Worm (Caenorhabditis elegans) whole organism, L3 larva: ENCODE measurements around the gene col-179.

Source experiments
- ama-1 ChIP-seq: fragments of 150-350 bp; optimal IDR thresholded peaks from 2 replicates; lab custom pipeline; 2018
- ceh-82 ChIP-seq: fragments of 150-350 bp; optimal IDR thresholded peaks from 2 replicates; lab custom pipeline; 2014; ENCODE audit warnings: missing biosample characterization, missing genetic modification characterization
- egl-5 ChIP-seq: fragments of 150-350 bp; optimal IDR thresholded peaks from 2 replicates; lab custom pipeline; 2017; ENCODE audit warnings: missing biosample characterization, missing genetic modification reagents, missing genetic modification characterization, inconsistent platforms
- elt-1 ChIP-seq: fragments of 150-350 bp; optimal IDR thresholded peaks from 2 replicates; lab custom pipeline; 2014; ENCODE audit warnings: missing biosample characterization, missing genetic modification characterization
- fos-1 ChIP-seq: fragments of 150-350 bp; optimal IDR thresholded peaks from 2 replicates; lab custom pipeline; 2014; ENCODE audit warnings: missing biosample characterization, missing genetic modification characterization
- zag-1 ChIP-seq: fragments of 150-350 bp; optimal IDR thresholded peaks from 2 replicates; lab custom pipeline; 2014; ENCODE audit warnings: missing biosample characterization, missing genetic modification characterization

DNA sequence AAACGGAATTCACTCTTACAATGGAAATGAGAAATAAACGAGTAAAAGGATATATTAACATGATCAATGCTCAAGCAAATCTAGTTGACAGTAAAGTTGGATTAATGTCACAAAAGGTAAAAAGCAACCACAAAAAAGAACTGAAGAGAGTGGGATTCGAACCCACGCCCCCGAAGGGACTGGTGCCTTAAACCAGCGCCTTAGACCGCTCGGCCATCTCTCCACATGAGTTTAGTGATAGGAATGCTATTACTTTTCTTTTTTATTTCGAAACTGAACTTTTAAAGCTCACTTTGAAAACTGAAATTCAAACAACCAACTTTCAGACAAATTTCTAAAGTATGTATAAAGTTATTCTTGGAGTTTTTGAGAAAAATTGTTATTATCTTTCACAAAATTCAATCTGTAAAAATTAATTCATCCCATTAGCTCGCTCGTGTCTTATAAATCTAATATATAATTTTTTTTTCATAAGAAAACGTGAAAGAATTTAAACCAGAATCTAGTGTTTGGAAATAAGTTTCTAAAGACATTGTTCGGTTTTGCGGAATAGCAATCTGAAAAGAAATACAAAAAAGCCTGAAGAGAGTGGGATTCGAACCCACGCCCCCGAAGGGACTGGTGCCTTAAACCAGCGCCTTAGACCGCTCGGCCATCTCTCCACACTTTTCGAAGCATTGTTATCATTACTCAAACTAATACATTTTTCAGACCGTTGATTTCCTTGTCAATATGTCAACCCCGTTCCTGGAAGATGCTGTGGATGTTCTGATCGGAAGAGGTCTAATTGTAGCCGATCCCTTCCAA lies 38.3 kb upstream of the col-179 start:
- no peak for TF ChIP-seq ama-1 (lab: Kevin White, UChicago)
- TF ChIP-seq egl-5: no peak
- no peak for TF ChIP-seq ceh-82
- TF ChIP-seq zag-1 (tag; lab: Kevin White, UChicago): no peak
- no peak for TF ChIP-seq fos-1 (tag; lab: Kevin White, UChicago)
- no peak for TF ChIP-seq elt-1 (tag; lab: Kevin White, UChicago)
